Worm (Caenorhabditis elegans): ENCODE measurements around the gene best-23.

ce11 chrII:7895190-7895589 lies 12.2 kb downstream of the best-23 start:
- TF ChIP-seq F13H6.1 (tag; optimal IDR thresholded peaks at IDR 0.05) = no peak
- TF ChIP-seq K02D7.2 (tag; optimal IDR thresholded peaks at IDR 0.05) = no peak
- no peak for TF ChIP-seq ama-1 (optimal IDR thresholded peaks at IDR 0.05)
- TF ChIP-seq unc-55 (GFP tag; optimal IDR thresholded peaks at IDR 0.05) = peak; percentile 54
- TF ChIP-seq ceh-14 (tag; optimal IDR thresholded peaks at IDR 0.05) = no peak
- no peak for TF ChIP-seq eyg-1 (tag; optimal IDR thresholded peaks at IDR 0.05)
- TF ChIP-seq ceh-24 (tag; optimal IDR thresholded peaks at IDR 0.05) = no peak
- no peak for TF ChIP-seq elt-4 (tag; optimal IDR thresholded peaks at IDR 0.05)
